Worm (Caenorhabditis elegans): ENCODE measurements around the gene lim-4.

DNA sequence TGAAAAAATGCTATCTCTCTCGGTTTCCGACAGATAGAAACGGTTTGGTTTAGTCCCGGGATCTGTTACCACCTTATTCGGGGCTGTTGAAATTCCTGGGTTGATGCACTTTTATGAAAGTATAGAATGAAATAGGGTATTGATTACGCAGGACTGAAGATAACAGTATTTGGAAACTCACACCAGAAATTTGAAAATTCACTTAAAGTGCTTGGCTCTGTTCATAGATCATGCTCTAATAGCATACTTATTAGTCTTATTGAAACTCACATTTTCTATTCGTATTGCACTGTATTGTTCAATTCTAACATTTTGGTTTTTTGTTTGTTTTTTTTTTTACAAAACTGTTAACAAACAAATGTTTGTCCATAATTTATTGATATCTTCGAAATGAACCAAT lies 7.1 kb downstream of the lim-4 start:
- TF ChIP-seq K11D2.4 (GFP tag; IDR thresholded peaks at IDR 0.05) (no peak), pha-4 (tag; optimal IDR thresholded peaks at IDR 0.05) (no peak), lin-40 (tag; optimal IDR thresholded peaks at IDR 0.05) (no peak), unc-62 (GFP tag; optimal IDR thresholded peaks at IDR 0.05) (no peak), ztf-22 (GFP tag; optimal IDR thresholded peaks at IDR 0.05) (no peak), snpc-1.1 (tag; optimal IDR thresholded peaks at IDR 0.05; ENCODE audit: insufficient read depth) (no peak), chd-7 (tag; optimal IDR thresholded peaks at IDR 0.05) (no peak), ets-4 (GFP tag; optimal IDR thresholded peaks at IDR 0.05) (no peak), hsf-1 (GFP tag; IDR thresholded peaks at IDR 0.05) (no peak), rec-8 (tag; optimal IDR thresholded peaks at IDR 0.05) (no peak), F55B11.4 (tag; optimal IDR thresholded peaks at IDR 0.05; ENCODE audit: borderline replicate concordance, insufficient read depth) (no peak), nhr-120 (GFP tag; IDR thresholded peaks at IDR 0.05) (no peak)
